Worm (Caenorhabditis elegans) whole organism, L1 larva: ENCODE measurements around the gene T19B10.12.

Source experiments
- C16A3.4 ChIP-seq: fragments of 150-350 bp; optimal IDR thresholded peaks from 2 replicates; lab custom pipeline; 2014; ENCODE audit warnings: missing biosample characterization, missing genetic modification characterization
- Y116A8C.19 ChIP-seq: sonication (generic microtip); optimal IDR thresholded peaks from 2 replicates; lab custom pipeline; 2016; ENCODE audit warnings: missing compliant biosample characterization, missing genetic modification characterization, borderline replicate concordance
- alr-1 ChIP-seq: fragments of 200-800 bp; sonication (Bioruptor generic); optimal IDR thresholded peaks from 2 replicates; lab custom pipeline; 2018; ENCODE audit warnings: borderline replicate concordance, mild to moderate bottlenecking, missing genetic modification characterization, missing compliant biosample characterization
- ama-1 ChIP-seq: fragments of 150-350 bp; optimal IDR thresholded peaks from 2 replicates; lab custom pipeline; 2014
- blmp-1 ChIP-seq: fragments of 150-350 bp; optimal IDR thresholded peaks from 2 replicates; lab custom pipeline; 2014; ENCODE audit warnings: missing biosample characterization, missing genetic modification characterization
- ceh-8 ChIP-seq: fragments of 200-800 bp; sonication (Bioruptor generic); optimal IDR thresholded peaks from 2 replicates; lab custom pipeline; 2018; ENCODE audit warnings: mild to moderate bottlenecking, missing genetic modification characterization, moderate library complexity, missing compliant biosample characterization
- ceh-82 ChIP-seq, 3 experiments: fragments of 150-350 bp in 1 of 3; sonication (generic microtip) in 2 of 3; optimal IDR thresholded peaks; 2 replicates each; lab custom pipeline; 2014 to 2017; ENCODE audit warnings: missing biosample characterization in 3 of 3, missing genetic modification characterization in 3 of 3
- dsc-1 ChIP-seq: sonication (generic microtip); optimal IDR thresholded peaks from 2 replicates; lab custom pipeline; 2016; ENCODE audit warnings: mild to moderate bottlenecking, missing genetic modification characterization, missing compliant biosample characterization
- efl-1 ChIP-seq, 4 experiments: fragments of 150-350 bp; optimal IDR thresholded peaks in 3 of 4; peaks in 1 of 4; 1 replicate in 1 of 4; 2 replicates in 3 of 4; lab custom pipeline; 2014; ENCODE audit warnings: missing biosample characterization in 2 of 4, missing genetic modification characterization in 2 of 4, missing genetic modification reagents in 2 of 4
- egl-13 ChIP-seq: sonication (generic microtip); optimal IDR thresholded peaks from 2 replicates; lab custom pipeline; 2016; ENCODE audit warnings: missing genotype, missing genetic modification reagents, missing genetic modification characterization, missing compliant biosample characterization
- elt-3 ChIP-seq, 6 experiments: fragments of 150-350 bp in 1 of 6; sonication (generic microtip); optimal IDR thresholded peaks; 2 replicates each; lab custom pipeline; 2017 to 2018; ENCODE audit warnings: missing biosample characterization in 6 of 6, missing genetic modification characterization in 6 of 6, inconsistent platforms in 1 of 6
- fkh-10 ChIP-seq: sonication (generic microtip); optimal IDR thresholded peaks from 2 replicates; lab custom pipeline; 2017; ENCODE audit warnings: missing biosample characterization, missing genetic modification reagents, missing genetic modification characterization
- fkh-4 ChIP-seq: sonication (generic microtip); optimal IDR thresholded peaks from 2 replicates; lab custom pipeline; 2016; ENCODE audit warnings: missing compliant biosample characterization, missing genetic modification characterization, borderline replicate concordance
- fos-1 ChIP-seq: fragments of 150-350 bp; optimal IDR thresholded peaks from 2 replicates; lab custom pipeline; 2014; ENCODE audit warnings: missing biosample characterization, missing genetic modification characterization
- grh-1 ChIP-seq: fragments of 200-800 bp; sonication (Bioruptor generic); IDR thresholded peaks from 2 replicates; pipeline ENCODE4 v1.3.6; 2022; ENCODE audit warnings: missing genetic modification reagents, missing genetic modification characterization, missing compliant biosample characterization
- hlh-17 ChIP-seq: fragments of 200-800 bp; sonication (Bioruptor generic); optimal IDR thresholded peaks from 2 replicates; lab custom pipeline; 2018; ENCODE audit warnings: missing genetic modification characterization, mild to moderate bottlenecking, missing compliant biosample characterization, moderate library complexity, borderline replicate concordance
- hlh-4 ChIP-seq: sonication (generic microtip); optimal IDR thresholded peaks from 2 replicates; lab custom pipeline; 2016; ENCODE audit warnings: mild to moderate bottlenecking, missing genetic modification characterization, missing compliant biosample characterization
- isw-1 ChIP-seq: fragments of 200-800 bp; sonication (Bioruptor generic); IDR thresholded peaks from 2 replicates; pipeline ENCODE4 v1.3.6; 2022; ENCODE audit warnings: missing genetic modification characterization, missing compliant biosample characterization
- lin-14 ChIP-seq: fragments of 200-800 bp; sonication (Bioruptor generic); optimal IDR thresholded peaks from 2 replicates; lab custom pipeline; 2018; ENCODE audit warnings: mild to moderate bottlenecking, missing genetic modification characterization, moderate library complexity, missing compliant biosample characterization
- lin-35 ChIP-seq, 2 experiments: fragments of 150-350 bp; optimal IDR thresholded peaks; 2 replicates each; lab custom pipeline; 2014; ENCODE audit warnings: missing biosample characterization in 2 of 2, missing genetic modification characterization in 2 of 2, missing genetic modification reagents in 2 of 2
- lin-39 ChIP-seq: fragments of 150-350 bp; optimal IDR thresholded peaks from 2 replicates; lab custom pipeline; 2014; ENCODE audit warnings: missing biosample characterization, missing genetic modification reagents, missing genetic modification characterization
- lsy-2 ChIP-seq, 2 experiments: fragments of 150-350 bp; optimal IDR thresholded peaks; 2 replicates each; lab custom pipeline; 2014; ENCODE audit warnings: missing biosample characterization in 2 of 2, missing genetic modification characterization in 2 of 2
- mdl-1 ChIP-seq, 2 experiments: fragments of 150-350 bp; optimal IDR thresholded peaks; 2 replicates each; lab custom pipeline; 2014 to 2017; ENCODE audit warnings: missing biosample characterization in 2 of 2, missing genetic modification characterization in 2 of 2, inconsistent platforms in 1 of 2
- mep-1 ChIP-seq: fragments of 150-350 bp; optimal IDR thresholded peaks from 2 replicates; lab custom pipeline; 2014; ENCODE audit warnings: missing biosample characterization, missing genetic modification characterization
- nhr-11 ChIP-seq: fragments of 150-350 bp; optimal IDR thresholded peaks from 2 replicates; lab custom pipeline; 2014; ENCODE audit warnings: missing biosample characterization, missing genetic modification characterization
- nhr-12 ChIP-seq: sonication (generic microtip); optimal IDR thresholded peaks from 2 replicates; lab custom pipeline; 2017; ENCODE audit warnings: missing biosample characterization, missing genetic modification characterization
- nhr-20 ChIP-seq: sonication (generic microtip); optimal IDR thresholded peaks from 2 replicates; lab custom pipeline; 2016; ENCODE audit warnings: mild to moderate bottlenecking, missing genetic modification characterization, missing compliant biosample characterization
- nhr-237 ChIP-seq: fragments of 150-350 bp; optimal IDR thresholded peaks from 2 replicates; lab custom pipeline; 2014; ENCODE audit warnings: missing biosample characterization, missing genetic modification characterization
- nhr-28 ChIP-seq: fragments of 150-350 bp; optimal IDR thresholded peaks from 2 replicates; lab custom pipeline; 2014; ENCODE audit warnings: missing biosample characterization, missing genetic modification characterization
- nhr-76 ChIP-seq: sonication (generic microtip); optimal IDR thresholded peaks from 2 replicates; lab custom pipeline; 2017; ENCODE audit warnings: missing biosample characterization, missing genetic modification characterization
- nhr-85 ChIP-seq: sonication (generic microtip); peaks from one replicate; lab custom pipeline; 2016; ENCODE audit warnings: missing genetic modification characterization, inconsistent platforms, missing compliant biosample characterization
- nhr-90 ChIP-seq: sonication (generic microtip); optimal IDR thresholded peaks from 2 replicates; lab custom pipeline; 2016; ENCODE audit warnings: mild to moderate bottlenecking, missing genetic modification characterization, missing compliant biosample characterization; ENCODE audit not compliant: poor library complexity
- pqm-1 ChIP-seq: sonication (generic microtip); optimal IDR thresholded peaks from 3 replicates; lab custom pipeline; 2017; ENCODE audit warnings: missing biosample characterization, missing genetic modification characterization
- snpc-4 ChIP-seq: fragments of 150-350 bp; optimal IDR thresholded peaks from 2 replicates; lab custom pipeline; 2014; ENCODE audit warnings: missing biosample characterization, missing genetic modification characterization
- snu-23 ChIP-seq: sonication (generic microtip); optimal IDR thresholded peaks from 2 replicates; lab custom pipeline; 2016; ENCODE audit warnings: missing genetic modification characterization, missing compliant biosample characterization
- tbx-2 ChIP-seq: sonication (generic microtip); optimal IDR thresholded peaks from 2 replicates; lab custom pipeline; 2016; ENCODE audit warnings: missing genetic modification characterization, missing compliant biosample characterization
- tlp-1 ChIP-seq: fragments of 150-350 bp; optimal IDR thresholded peaks from 2 replicates; lab custom pipeline; 2014; ENCODE audit warnings: missing biosample characterization, missing genetic modification characterization
- unc-86 ChIP-seq: sonication (generic microtip); optimal IDR thresholded peaks from 2 replicates; lab custom pipeline; 2016; ENCODE audit warnings: missing genetic modification characterization, missing compliant biosample characterization
- zip-4 ChIP-seq: fragments of 200-800 bp; sonication (Bioruptor generic); optimal IDR thresholded peaks from 2 replicates; lab custom pipeline; 2018; ENCODE audit warnings: mild to moderate bottlenecking, missing genetic modification characterization, moderate library complexity, missing compliant biosample characterization
- ztf-11 ChIP-seq, 2 experiments: sonication (generic microtip); optimal IDR thresholded peaks; 2 replicates each; lab custom pipeline; 2016 to 2017; ENCODE audit warnings: missing genetic modification characterization in 2 of 2, missing biosample characterization in 1 of 2, missing compliant biosample characterization in 1 of 2
- ztf-4 ChIP-seq: fragments of 150-350 bp; optimal IDR thresholded peaks from 2 replicates; lab custom pipeline; 2014; ENCODE audit warnings: missing biosample characterization, missing genetic modification characterization

Gene T19B10.12

ce11 chrV:11220415-11220814 lies 30.4 kb upstream of the T19B10.12 start:
- no peak for TF ChIP-seq snpc-4 (tag; lab: Kevin White, UChicago)
- no peak for TF ChIP-seq ama-1 (lab: Kevin White, UChicago)
- TF ChIP-seq mep-1 (tag; lab: Kevin White, UChicago), result no peak
- TF ChIP-seq elt-3 (tag; optimal IDR thresholded peaks at IDR 0.05; lab: Kevin White, UChicago), result peak in 2 of 6 experiments; percentile 44 to 83

ce11 chrV:11220936-11221335 lies 29.9 kb upstream of the T19B10.12 start, which contains the start of gene T19B10.2:
Gene T19B10.2 (plus strand): TSS chrV:11221302.
- TF ChIP-seq lin-14 (GFP tag; lab: Kevin White, UChicago) (no peak), mdl-1 (tag; optimal IDR thresholded peaks at IDR 0.05; lab: Kevin White, UChicago) (no peak), snu-23 (GFP tag; lab: Kevin White, UChicago) (no peak), blmp-1 (tag; lab: Kevin White, UChicago) (peak; percentile 84), lsy-2 (tag; optimal IDR thresholded peaks at IDR 0.05; lab: Kevin White, UChicago) (no peak), ceh-82 (tag; optimal IDR thresholded peaks at IDR 0.05; lab: Kevin White, UChicago) (no peak), nhr-12 (no peak), nhr-237 (tag; lab: Kevin White, UChicago) (no peak), nhr-28 (tag; lab: Kevin White, UChicago) (no peak), elt-3 (tag; optimal IDR thresholded peaks at IDR 0.05; lab: Kevin White, UChicago) (peak in 1 of 6 experiments; percentile 15)
- TF ChIP-seq, all 84 proteins: peak for 2

- no peak for TF ChIP-seq C16A3.4 (tag; lab: Kevin White, UChicago)
Measured at ce11 chrV:11223698-11224097, 27.1 kb upstream of the T19B10.12 start.

- TF ChIP-seq ama-1 (lab: Kevin White, UChicago), result peak; percentile 65
- TF ChIP-seq lsy-2 (tag; optimal IDR thresholded peaks at IDR 0.05; lab: Kevin White, UChicago), result peak; percentile 7 to 9
- peak; percentile 7 for TF ChIP-seq mep-1 (tag; lab: Kevin White, UChicago)
- TF ChIP-seq snu-23 (GFP tag; lab: Kevin White, UChicago), result peak; percentile 16
- no peak for TF ChIP-seq egl-13 (tag; lab: Kevin White, UChicago)
- TF ChIP-seq zip-4 (GFP tag; lab: Kevin White, UChicago), result no peak
- TF ChIP-seq nhr-90 (tag; lab: Kevin White, UChicago), result peak; percentile 15
- peak; percentile 63 for TF ChIP-seq dsc-1 (tag; lab: Kevin White, UChicago)
- TF ChIP-seq tlp-1, result no peak
- peak; percentile 37 for TF ChIP-seq lin-14 (GFP tag; lab: Kevin White, UChicago)
- TF ChIP-seq, all 84 proteins: peak for 7
Measured at ce11 chrV:11225981-11226380, 24.9 kb upstream of the T19B10.12 start, which contains the start of gene bgal-1. Gene bgal-1 (minus strand): TSS chrV:11226018.

- TF ChIP-seq ceh-8 (GFP tag; lab: Kevin White, UChicago) (no peak), fkh-10 (GFP tag; lab: Kevin White, UChicago) (peak; percentile 37), lin-35 (GFP tag; optimal IDR thresholded peaks at IDR 0.05; lab: Kevin White, UChicago) (peak; percentile 79 to 88), pqm-1 (tag; lab: Kevin White, UChicago) (no peak), ama-1 (lab: Kevin White, UChicago) (no peak), hlh-17 (GFP tag; lab: Kevin White, UChicago) (no peak), alr-1 (no peak), grh-1 (peak; percentile 69), tlp-1 (no peak), zip-4 (GFP tag; lab: Kevin White, UChicago) (peak; percentile 25), tbx-2 (tag; lab: Kevin White, UChicago) (peak; percentile 86), blmp-1 (tag; lab: Kevin White, UChicago) (peak; percentile 92), nhr-76 (tag; lab: Kevin White, UChicago) (no peak), lsy-2 (tag; optimal IDR thresholded peaks at IDR 0.05; lab: Kevin White, UChicago) (peak; percentile 84 to 85), nhr-28 (tag; lab: Kevin White, UChicago) (no peak), ztf-11 (tag; optimal IDR thresholded peaks at IDR 0.05; lab: Kevin White, UChicago) (peak in 1 of 2 experiments; percentile 75), Y116A8C.19 (tag; lab: Kevin White, UChicago) (no peak), efl-1 (optimal IDR thresholded peaks at IDR 0.05; lab: Kevin White, UChicago) (peak; percentile 81 to 89), efl-1 (GFP tag; optimal IDR thresholded peaks at IDR 0.05 in 1 of 2; lab: Kevin White, UChicago) (peak; percentile 68 to 97), nhr-20 (tag; lab: Kevin White, UChicago) (peak; percentile 90), nhr-237 (tag; lab: Kevin White, UChicago) (peak; percentile 39), fos-1 (tag; lab: Kevin White, UChicago) (peak; percentile 28), nhr-85 (tag; lab: Kevin White, UChicago) (peak; percentile 90), nhr-11 (tag; lab: Kevin White, UChicago) (peak; percentile 12), lin-39 (peak; percentile 23), ztf-4 (peak; percentile 75), unc-86 (tag; lab: Kevin White, UChicago) (peak; percentile 80), isw-1 (GFP tag; lab: Robert Waterston, UW) (peak; percentile 85), fkh-4 (tag; lab: Kevin White, UChicago) (no peak), hlh-4 (tag; lab: Kevin White, UChicago) (no peak)
Measured at ce11 chrV:11228653-11229173, 22.1 kb upstream of the T19B10.12 start, which contains the start of gene pqn-70. Gene pqn-70 (minus strand): TSS chrV:11228703.
